Worm (Caenorhabditis elegans) whole organism, early embryonic: ENCODE data around the gene meg-2.

Experiments used
- B0310.2 ChIP-seq: sonication (generic microtip); optimal IDR thresholded peaks from 2 replicates; lab custom pipeline; 2016; ENCODE audit warnings: mild to moderate bottlenecking, missing genetic modification characterization, missing compliant biosample characterization
- F13C5.2 ChIP-seq: sonication (generic microtip); optimal IDR thresholded peaks from 2 replicates; lab custom pipeline; 2017; ENCODE audit warnings: mild to moderate bottlenecking, missing genetic modification characterization, inconsistent platforms, missing compliant biosample characterization
- aly-1 ChIP-seq: sonication (generic microtip); optimal IDR thresholded peaks from 2 replicates; lab custom pipeline; 2016; ENCODE audit warnings: missing genetic modification characterization, missing compliant biosample characterization
- ama-1 ChIP-seq: fragments of 150-350 bp; optimal IDR thresholded peaks from 2 replicates; lab custom pipeline; 2014
- ceh-13 ChIP-seq: fragments of 200-800 bp; sonication (Bioruptor generic); optimal IDR thresholded peaks from 2 replicates; lab custom pipeline; 2018; ENCODE audit warnings: mild to moderate bottlenecking, missing genetic modification characterization, missing compliant biosample characterization
- ceh-36 ChIP-seq: sonication (generic microtip); optimal IDR thresholded peaks from 2 replicates; lab custom pipeline; 2016; ENCODE audit warnings: missing genetic modification characterization, inconsistent platforms, missing compliant biosample characterization
- ets-7 ChIP-seq: sonication (generic microtip); optimal IDR thresholded peaks from 2 replicates; lab custom pipeline; 2016; ENCODE audit warnings: missing genotype, missing genetic modification characterization, missing compliant biosample characterization
- flt-1 ChIP-seq: fragments of 200-800 bp; sonication (Bioruptor generic); IDR thresholded peaks from 2 replicates; pipeline ENCODE4 v1.3.6; 2022; ENCODE audit warnings: missing genetic modification characterization, missing compliant biosample characterization
- hmbx-1 ChIP-seq: sonication (generic microtip); optimal IDR thresholded peaks from 2 replicates; lab custom pipeline; 2016; ENCODE audit warnings: mild to moderate bottlenecking, missing genetic modification characterization, missing compliant biosample characterization
- hmg-4 ChIP-seq: fragments of 200-800 bp; sonication (Bioruptor generic); optimal IDR thresholded peaks from 2 replicates; lab custom pipeline; 2018; ENCODE audit warnings: mild to moderate bottlenecking, missing genetic modification characterization, missing compliant biosample characterization
- hnd-1 ChIP-seq: sonication (generic microtip); optimal IDR thresholded peaks from 2 replicates; lab custom pipeline; 2016; ENCODE audit warnings: missing genetic modification characterization, missing compliant biosample characterization
- pes-1 ChIP-seq: fragments of 200-800 bp; sonication (Bioruptor generic); IDR thresholded peaks from 2 replicates; pipeline ENCODE4 v1.3.6; 2022; ENCODE audit warnings: missing genetic modification reagents, missing genetic modification characterization, missing compliant biosample characterization
- scrt-1 ChIP-seq: fragments of 200-800 bp; sonication (Bioruptor generic); IDR thresholded peaks from 2 replicates; pipeline ENCODE4 v1.3.6; 2022; ENCODE audit warnings: missing genetic modification characterization, missing compliant biosample characterization
- sea-1 ChIP-seq: fragments of 200-800 bp; sonication (Bioruptor generic); conservative IDR thresholded peaks from 2 replicates; pipeline ENCODE4 v1.3.6; 2022; ENCODE audit warnings: missing genetic modification characterization, missing compliant biosample characterization
- tbx-11 ChIP-seq: fragments of 200-800 bp; sonication (Bioruptor generic); IDR thresholded peaks from 2 replicates; pipeline ENCODE4 v1.3.6; 2022; ENCODE audit warnings: missing genetic modification characterization, missing compliant biosample characterization
- tbx-37 ChIP-seq: fragments of 200-800 bp; sonication (Bioruptor generic); conservative IDR thresholded peaks from 2 replicates; pipeline ENCODE4 v1.3.6; 2022; ENCODE audit warnings: missing genetic modification reagents, missing genetic modification characterization, missing compliant biosample characterization
- tra-4 ChIP-seq: sonication (generic microtip); optimal IDR thresholded peaks from 2 replicates; lab custom pipeline; 2017; ENCODE audit warnings: missing genetic modification characterization, missing compliant biosample characterization

Gene meg-2

DNA sequence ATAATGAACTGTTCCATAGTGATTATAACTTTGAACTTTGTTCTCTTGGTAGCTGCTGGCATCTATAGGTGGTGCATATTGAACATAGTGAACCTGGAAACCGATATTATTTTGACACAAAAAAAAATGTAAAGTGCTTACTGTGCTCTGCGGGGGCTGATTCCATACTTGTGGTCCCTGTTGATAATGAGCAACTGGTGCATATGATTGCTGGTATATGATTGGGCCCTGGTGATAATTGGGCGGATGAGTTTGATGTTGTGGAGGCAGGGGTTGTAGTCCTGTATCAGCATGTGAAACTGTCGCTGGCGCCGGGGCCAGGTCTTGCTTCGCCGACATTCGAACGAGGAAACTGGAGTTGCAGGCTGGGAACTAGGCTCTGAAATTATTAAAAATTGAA lies 42.4 kb upstream of the meg-2 start, which contains the start of gene pqn-39:
pqn-39 (minus strand) TSS at position 385 of the 400 bp plus-strand sequence.
- TF ChIP-seq hmbx-1 (tag; lab: Kevin White, UChicago) (no peak), tra-4 (no peak), pes-1 (GFP tag; lab: Robert Waterston, UW) (no peak), flt-1 (no peak), ets-7 (tag; lab: Kevin White, UChicago) (no peak), aly-1 (tag; lab: Kevin White, UChicago) (no peak)

DNA sequence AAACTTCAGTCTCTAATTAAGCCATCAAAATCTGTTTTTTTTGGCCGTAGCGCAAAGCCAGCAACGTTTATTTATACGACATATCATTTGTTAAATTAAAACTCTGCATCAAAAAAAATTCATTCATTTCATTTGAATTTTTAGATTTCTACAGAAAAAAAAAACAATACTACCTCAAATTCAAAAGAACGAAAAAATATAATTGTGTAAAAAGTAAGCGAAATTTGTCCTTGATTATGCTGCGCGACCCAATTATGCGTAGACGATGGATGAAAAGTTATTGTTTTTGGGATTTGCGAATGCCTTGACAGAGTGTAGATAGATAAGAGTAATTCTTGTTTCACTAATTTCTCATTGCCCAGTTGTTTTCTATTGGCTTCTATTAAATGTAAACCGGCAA lies 37.3 kb upstream of the meg-2 start, which contains the start of gene F48F7.3:
F48F7.3 (plus strand) TSS at position 301 of the 400 bp plus-strand sequence.
- TF ChIP-seq hmg-4 (GFP tag; lab: Kevin White, UChicago) (no peak), ceh-36 (tag; lab: Kevin White, UChicago) (no peak), F13C5.2 (tag; lab: Kevin White, UChicago) (no peak), tbx-11 (no peak), tbx-37 (GFP tag; lab: Robert Waterston, UW) (no peak), ama-1 (lab: Kevin White, UChicago) (no peak), hmbx-1 (tag; lab: Kevin White, UChicago) (no peak), ets-7 (tag; lab: Kevin White, UChicago) (no peak), flt-1 (no peak), sea-1 (GFP tag; lab: Robert Waterston, UW) (no peak), hnd-1 (no peak), ceh-13 (GFP tag; lab: Kevin White, UChicago) (no peak), B0310.2 (tag; lab: Kevin White, UChicago) (no peak)

DNA sequence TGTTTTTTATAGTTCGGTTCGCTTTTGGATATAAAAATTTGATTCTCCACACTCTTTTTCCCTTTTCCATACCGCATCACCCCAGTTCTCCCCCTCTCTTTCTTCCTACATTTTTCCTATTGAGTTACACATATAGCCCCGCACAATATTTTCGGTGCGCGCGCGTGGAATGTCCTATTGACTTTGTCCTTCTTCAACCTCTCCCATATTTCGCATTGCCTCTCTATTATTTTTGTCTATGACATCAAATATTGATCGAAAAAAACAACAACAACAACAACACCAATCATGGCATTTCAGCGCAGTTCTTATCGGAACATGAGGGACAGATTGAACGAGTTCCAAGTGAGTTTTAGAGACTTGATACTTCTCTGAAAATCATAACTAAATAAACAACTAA lies 33.9 kb upstream of the meg-2 start, which contains the start of gene syx-2:
syx-2 (plus strand) TSS at position 301 of the 400 bp plus-strand sequence.
- TF ChIP-seq tbx-11 (no peak), F13C5.2 (tag; lab: Kevin White, UChicago) (no peak), hnd-1 (no peak), ceh-36 (tag; lab: Kevin White, UChicago) (no peak), B0310.2 (tag; lab: Kevin White, UChicago) (no peak), sea-1 (GFP tag; lab: Robert Waterston, UW) (no peak), ama-1 (lab: Kevin White, UChicago) (no peak), hmg-4 (GFP tag; lab: Kevin White, UChicago) (no peak), flt-1 (no peak), aly-1 (tag; lab: Kevin White, UChicago) (no peak), hmbx-1 (tag; lab: Kevin White, UChicago) (no peak)

DNA sequence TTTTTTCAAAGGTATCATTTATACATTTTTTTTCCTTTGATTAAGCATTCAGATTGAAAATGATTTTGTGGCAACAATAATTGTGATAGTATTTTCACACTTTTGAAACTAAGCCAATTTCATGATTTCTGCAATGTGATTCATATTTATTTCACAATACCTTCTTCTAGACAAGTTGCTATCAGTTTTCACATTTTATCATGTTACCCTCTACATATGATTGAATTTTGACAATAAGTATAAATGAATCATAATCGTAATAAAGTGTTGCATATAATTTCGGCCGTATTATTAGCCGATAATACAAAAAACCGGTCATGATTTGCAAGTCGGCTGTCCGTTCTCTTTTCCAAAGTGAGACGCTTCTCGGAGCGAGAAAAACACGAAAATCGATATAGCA lies 33.5 kb upstream of the meg-2 start:
- TF ChIP-seq sea-1 (GFP tag; lab: Robert Waterston, UW): no peak
- TF ChIP-seq aly-1 (tag; lab: Kevin White, UChicago): no peak
- TF ChIP-seq tbx-11: no peak
- no peak for TF ChIP-seq pes-1 (GFP tag; lab: Robert Waterston, UW)
- no peak for TF ChIP-seq ama-1 (lab: Kevin White, UChicago)
- TF ChIP-seq tbx-37 (GFP tag; lab: Robert Waterston, UW): no peak
- TF ChIP-seq hmg-4 (GFP tag; lab: Kevin White, UChicago): no peak

DNA sequence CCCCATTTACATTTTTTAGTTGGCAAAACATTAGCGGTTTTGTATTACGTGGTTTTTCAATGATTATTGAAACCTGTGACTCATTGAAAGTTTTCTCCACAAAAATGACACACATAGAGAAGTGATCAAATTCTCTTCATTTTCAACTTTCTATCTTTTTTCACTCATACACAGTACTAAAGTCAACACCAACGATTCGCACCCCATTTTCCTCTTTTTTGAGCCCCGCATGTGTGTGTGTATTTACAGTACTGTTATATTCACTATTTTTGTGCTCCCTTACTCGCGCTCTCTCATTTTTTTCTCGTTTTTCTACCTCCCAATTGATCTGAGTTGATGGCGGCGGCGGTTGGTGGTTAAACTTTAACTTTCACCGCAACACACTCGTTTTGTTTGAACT lies 32.5 kb upstream of the meg-2 start:
- no peak for TF ChIP-seq aly-1 (tag; lab: Kevin White, UChicago)
- TF ChIP-seq tra-4: no peak
- no peak for TF ChIP-seq ceh-13 (GFP tag; lab: Kevin White, UChicago)
- no peak for TF ChIP-seq ama-1 (lab: Kevin White, UChicago)
- no peak for TF ChIP-seq hnd-1
- no peak for TF ChIP-seq scrt-1 (GFP tag; lab: Robert Waterston, UW)
- TF ChIP-seq ceh-36 (tag; lab: Kevin White, UChicago): no peak
- no peak for TF ChIP-seq ets-7 (tag; lab: Kevin White, UChicago)
- TF ChIP-seq tbx-37 (GFP tag; lab: Robert Waterston, UW): no peak
- no peak for TF ChIP-seq flt-1
- no peak for TF ChIP-seq sea-1 (GFP tag; lab: Robert Waterston, UW)

DNA sequence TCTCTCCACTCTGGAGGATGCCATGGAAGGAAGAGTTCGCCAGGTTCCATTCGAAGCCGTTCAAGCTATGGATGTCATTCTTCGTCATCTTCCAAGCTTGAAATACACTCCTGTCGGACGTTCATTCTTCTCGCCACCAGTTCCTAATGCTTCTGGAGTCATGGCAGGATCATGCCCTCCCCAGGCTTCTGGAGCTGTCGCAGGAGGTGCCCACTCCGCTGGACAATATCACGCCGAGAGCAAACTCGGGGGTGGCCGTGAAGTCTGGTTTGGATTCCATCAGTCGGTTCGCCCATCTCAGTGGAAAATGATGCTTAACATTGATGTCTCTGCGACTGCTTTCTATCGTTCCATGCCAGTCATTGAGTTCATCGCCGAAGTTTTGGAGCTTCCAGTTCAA lies 26.4 kb upstream of the meg-2 start:
- no peak for TF ChIP-seq ets-7 (tag; lab: Kevin White, UChicago)
- no peak for TF ChIP-seq flt-1
- TF ChIP-seq ama-1 (lab: Kevin White, UChicago): no peak
- TF ChIP-seq B0310.2 (tag; lab: Kevin White, UChicago): no peak
- TF ChIP-seq hmbx-1 (tag; lab: Kevin White, UChicago): no peak
- no peak for TF ChIP-seq ceh-13 (GFP tag; lab: Kevin White, UChicago)
- TF ChIP-seq aly-1 (tag; lab: Kevin White, UChicago): no peak
- TF ChIP-seq scrt-1 (GFP tag; lab: Robert Waterston, UW): no peak
- no peak for TF ChIP-seq F13C5.2 (tag; lab: Kevin White, UChicago)
- no peak for TF ChIP-seq tbx-37 (GFP tag; lab: Robert Waterston, UW)

DNA sequence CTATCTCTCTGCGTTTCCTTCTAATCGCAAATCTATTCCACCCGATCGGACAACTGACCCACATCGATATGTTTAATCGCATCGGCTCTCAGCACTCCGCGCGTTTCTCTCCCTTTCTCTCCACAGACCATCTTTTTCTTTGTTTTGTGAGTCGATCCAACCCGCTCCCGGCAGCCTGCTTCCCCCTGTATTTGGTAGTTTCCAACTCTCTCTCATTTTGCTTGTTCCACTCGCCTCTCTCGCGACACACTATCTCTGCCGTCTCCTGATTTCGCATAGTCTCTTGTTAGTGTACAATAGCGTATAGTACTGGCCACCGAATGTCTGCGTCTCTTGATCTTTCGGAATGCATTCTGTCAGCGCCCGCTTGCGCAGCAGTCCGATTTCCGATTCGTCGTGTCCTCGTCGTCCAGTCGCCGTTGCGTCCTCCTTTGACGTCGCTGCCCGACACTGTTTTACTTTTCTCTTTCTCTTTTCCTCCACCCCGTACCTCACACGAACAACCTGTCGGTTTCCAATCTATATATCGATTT lies 24.8 kb upstream of the meg-2 start:
- TF ChIP-seq ceh-13 (GFP tag; lab: Kevin White, UChicago) (no peak), pes-1 (GFP tag; lab: Robert Waterston, UW) (no peak), hmg-4 (GFP tag; lab: Kevin White, UChicago) (peak; percentile 81), scrt-1 (GFP tag; lab: Robert Waterston, UW) (0 out of 2 replicates have a peak, but pooled peaks have one; percentile 30), hmbx-1 (tag; lab: Kevin White, UChicago) (no peak), tbx-37 (GFP tag; lab: Robert Waterston, UW) (no peak), tbx-11 (no peak), flt-1 (no peak), tra-4 (no peak), sea-1 (GFP tag; lab: Robert Waterston, UW) (no peak), ets-7 (tag; lab: Kevin White, UChicago) (no peak), ceh-36 (tag; lab: Kevin White, UChicago) (no peak), B0310.2 (tag; lab: Kevin White, UChicago) (peak; percentile 40), ama-1 (lab: Kevin White, UChicago) (no peak), hnd-1 (no peak), F13C5.2 (tag; lab: Kevin White, UChicago) (peak; percentile 38), aly-1 (tag; lab: Kevin White, UChicago) (peak; percentile 44)
